Fruit fly (Drosophila melanogaster) whole organism, prepupa: Measurements from ENCODE around the gene CG33111.

Source experiments
- Blimp-1 ChIP-seq: fragments of 200-800 bp; sonication (Bioruptor generic); optimal IDR thresholded peaks from 3 replicates; lab custom pipeline; 2017; ENCODE audit warnings: missing biosample characterization, missing genetic modification characterization, mild to moderate bottlenecking, moderate library complexity, missing genetic modification reagents
- CG10631 ChIP-seq: fragments of 200-800 bp; sonication (Bioruptor generic); optimal IDR thresholded peaks from 2 replicates; lab custom pipeline; 2016; ENCODE audit warnings: missing biosample characterization, missing genetic modification characterization
- CG10669 ChIP-seq: fragments of 200-800 bp; sonication (Bioruptor generic); optimal IDR thresholded peaks from 3 replicates; lab custom pipeline; 2018; ENCODE audit warnings: missing biosample characterization, mild to moderate bottlenecking, missing genetic modification characterization, moderate library complexity
- CG11762 ChIP-seq: fragments of 200-800 bp; sonication (Bioruptor generic); optimal IDR thresholded peaks from 3 replicates; lab custom pipeline; 2016; ENCODE audit warnings: missing biosample characterization, missing genetic modification characterization; ENCODE audit not compliant: insufficient read depth
- CG11902 ChIP-seq: fragments of 200-800 bp; sonication (Bioruptor generic); optimal IDR thresholded peaks from 3 replicates; lab custom pipeline; 2016; ENCODE audit warnings: missing biosample characterization, missing genetic modification characterization
- CG15336 ChIP-seq: fragments of 200-800 bp; sonication (Bioruptor generic); IDR thresholded peaks from 2 replicates; pipeline ENCODE4 v1.3.6; 2022; ENCODE audit warnings: missing biosample characterization, missing genetic modification characterization
- CG16779 ChIP-seq: fragments of 200-800 bp; sonication (Bioruptor generic); optimal IDR thresholded peaks from 3 replicates; lab custom pipeline; 2017; ENCODE audit warnings: missing biosample characterization, mild to moderate bottlenecking, missing genetic modification characterization
- CG3032 ChIP-seq: fragments of 200-800 bp; optimal IDR thresholded peaks from 2 replicates; lab custom pipeline; 2019; ENCODE audit warnings: missing biosample characterization, mild to moderate bottlenecking, missing genetic modification characterization, moderate library complexity
- CG32006 ChIP-seq: fragments of 200-800 bp; sonication (Bioruptor generic); optimal IDR thresholded peaks from 3 replicates; lab custom pipeline; 2017; ENCODE audit warnings: missing biosample characterization, mild to moderate bottlenecking, missing genetic modification characterization
- CG3919 ChIP-seq: fragments of 200-800 bp; sonication (Bioruptor generic); optimal IDR thresholded peaks from 3 replicates; lab custom pipeline; 2016; ENCODE audit warnings: missing biosample characterization, missing genetic modification characterization
- CG4318 ChIP-seq: fragments of 200-800 bp; sonication (Bioruptor generic); optimal IDR thresholded peaks from 3 replicates; lab custom pipeline; 2017; ENCODE audit warnings: missing biosample characterization, mild to moderate bottlenecking, missing genetic modification characterization
- CG6163 ChIP-seq: fragments of 200-800 bp; sonication (Bioruptor generic); IDR thresholded peaks from 3 replicates; pipeline ENCODE4 v1.3.6; 2022; ENCODE audit warnings: missing biosample characterization, missing genetic modification characterization
- CG6276 ChIP-seq: fragments of 200-800 bp; sonication (Bioruptor generic); optimal IDR thresholded peaks from 2 replicates; lab custom pipeline; 2017; ENCODE audit warnings: missing biosample characterization, mild to moderate bottlenecking, missing genetic modification characterization
- CG6792 ChIP-seq: fragments of 200-800 bp; sonication (Bioruptor generic); optimal IDR thresholded peaks from 3 replicates; lab custom pipeline; 2016; ENCODE audit warnings: missing biosample characterization, missing genetic modification characterization
- CG6808 ChIP-seq: fragments of 200-800 bp; sonication (Bioruptor generic); optimal IDR thresholded peaks from 3 replicates; lab custom pipeline; 2017; ENCODE audit warnings: missing biosample characterization, missing genetic modification characterization, mild to moderate bottlenecking, moderate library complexity, missing genetic modification reagents
- CG7368 ChIP-seq: fragments of 200-800 bp; sonication (Bioruptor generic); optimal IDR thresholded peaks from 3 replicates; lab custom pipeline; 2016; ENCODE audit warnings: missing biosample characterization, missing genetic modification characterization
- CG8119 ChIP-seq: fragments of 200-800 bp; sonication (Bioruptor generic); IDR thresholded peaks from 3 replicates; pipeline ENCODE4 v1.3.6; 2022; ENCODE audit warnings: missing biosample characterization, missing genetic modification characterization
- CG8319 ChIP-seq: fragments of 200-800 bp; sonication (Bioruptor generic); optimal IDR thresholded peaks from 3 replicates; lab custom pipeline; 2016; ENCODE audit warnings: missing biosample characterization, missing genetic modification characterization
- CG8632 ChIP-seq: fragments of 200-800 bp; sonication (Bioruptor generic); optimal IDR thresholded peaks from 3 replicates; lab custom pipeline; 2016; ENCODE audit warnings: missing biosample characterization, missing genetic modification characterization
- CG9139 ChIP-seq: fragments of 200-800 bp; sonication (Bioruptor generic); optimal IDR thresholded peaks from 3 replicates; lab custom pipeline; 2017; ENCODE audit warnings: missing biosample characterization, mild to moderate bottlenecking, missing genetic modification characterization
- Eip75B ChIP-seq: fragments of 200-800 bp; sonication (Bioruptor generic); optimal IDR thresholded peaks from 3 replicates; lab custom pipeline; 2016; ENCODE audit warnings: missing biosample characterization, missing genetic modification characterization
- Eip78C ChIP-seq: fragments of 200-800 bp; sonication (Bioruptor generic); peaks from one replicate; lab custom pipeline; 2016; ENCODE audit warnings: missing biosample characterization, missing genetic modification characterization
- Eip93F ChIP-seq: fragments of 200-800 bp; sonication (Bioruptor generic); optimal IDR thresholded peaks from 2 replicates; lab custom pipeline; 2016; ENCODE audit warnings: missing biosample characterization, mild to moderate bottlenecking, missing genetic modification characterization
- Ets96B ChIP-seq: fragments of 200-800 bp; optimal IDR thresholded peaks from 2 replicates; lab custom pipeline; 2019; ENCODE audit warnings: missing biosample characterization, mild to moderate bottlenecking, missing genetic modification characterization, moderate library complexity
- Lpt ChIP-seq: fragments of 200-800 bp; sonication (Bioruptor generic); optimal IDR thresholded peaks from 3 replicates; lab custom pipeline; 2016; ENCODE audit warnings: missing biosample characterization, missing genetic modification characterization
- OdsH ChIP-seq: fragments of 200-800 bp; sonication (Bioruptor generic); optimal IDR thresholded peaks from 3 replicates; lab custom pipeline; 2016; ENCODE audit warnings: missing biosample characterization, missing genetic modification characterization
- Smox ChIP-seq: fragments of 200-800 bp; sonication (Bioruptor generic); optimal IDR thresholded peaks from 3 replicates; lab custom pipeline; 2016; ENCODE audit warnings: missing biosample characterization, missing genetic modification characterization
- Sox102F ChIP-seq: fragments of 200-800 bp; sonication (Bioruptor generic); optimal IDR thresholded peaks from 2 replicates; lab custom pipeline; 2016; ENCODE audit warnings: missing biosample characterization, mild to moderate bottlenecking, missing genetic modification characterization
- Sox15 ChIP-seq: fragments of 200-800 bp; sonication (Bioruptor generic); optimal IDR thresholded peaks from 3 replicates; lab custom pipeline; 2016; ENCODE audit warnings: missing biosample characterization, missing genetic modification characterization
- achi ChIP-seq: fragments of 200-800 bp; sonication (Bioruptor generic); optimal IDR thresholded peaks from 3 replicates; lab custom pipeline; 2016; ENCODE audit warnings: missing biosample characterization, missing genetic modification characterization
- cyc ChIP-seq: fragments of 200-800 bp; sonication (Bioruptor generic); optimal IDR thresholded peaks from 3 replicates; lab custom pipeline; 2016; ENCODE audit warnings: missing biosample characterization, missing genetic modification characterization
- esn ChIP-seq: fragments of 200-800 bp; sonication (Bioruptor generic); optimal IDR thresholded peaks from 2 replicates; lab custom pipeline; 2016; ENCODE audit warnings: missing biosample characterization, mild to moderate bottlenecking, missing genetic modification characterization, moderate library complexity
- fd59A ChIP-seq: fragments of 200-800 bp; sonication (Bioruptor generic); optimal IDR thresholded peaks from 2 replicates; lab custom pipeline; 2017; ENCODE audit warnings: missing biosample characterization, mild to moderate bottlenecking, missing genetic modification characterization, missing genetic modification reagents
- fd85E ChIP-seq: fragments of 200-800 bp; sonication (Bioruptor generic); optimal IDR thresholded peaks from 3 replicates; lab custom pipeline; 2016; ENCODE audit warnings: missing biosample characterization, missing genetic modification characterization
- fkh ChIP-seq: fragments of 200-800 bp; sonication (Bioruptor generic); optimal IDR thresholded peaks from 3 replicates; lab custom pipeline; 2017; ENCODE audit warnings: missing biosample characterization, mild to moderate bottlenecking, missing genetic modification characterization, moderate library complexity
- lz ChIP-seq: fragments of 200-800 bp; sonication (Bioruptor generic); optimal IDR thresholded peaks from 3 replicates; lab custom pipeline; 2016; ENCODE audit warnings: missing biosample characterization, missing genetic modification characterization
- pdm3 ChIP-seq: fragments of 200-800 bp; sonication (Bioruptor generic); optimal IDR thresholded peaks from 3 replicates; lab custom pipeline; 2016; ENCODE audit warnings: missing biosample characterization, missing genetic modification characterization
- spab ChIP-seq: fragments of 200-800 bp; sonication (Bioruptor generic); optimal IDR thresholded peaks from 2 replicates; lab custom pipeline; 2017; ENCODE audit warnings: missing biosample characterization, mild to moderate bottlenecking, missing genetic modification characterization, missing genetic modification reagents
- ss ChIP-seq, 2 experiments: fragments of 200-800 bp; sonication (Bioruptor generic); optimal IDR thresholded peaks; 2 replicates in 1 of 2; 3 replicates in 1 of 2; lab custom pipeline; 2017 to 2018; ENCODE audit warnings: mild to moderate bottlenecking in 2 of 2, missing biosample characterization in 2 of 2, missing genetic modification characterization in 2 of 2, moderate library complexity in 1 of 2
- svp ChIP-seq: fragments of 200-800 bp; sonication (Bioruptor generic); peaks from one replicate; lab custom pipeline; 2016; ENCODE audit warnings: missing biosample characterization, missing genetic modification characterization
- vri ChIP-seq: fragments of 200-800 bp; sonication (Bioruptor generic); optimal IDR thresholded peaks from 3 replicates; lab custom pipeline; 2016; ENCODE audit warnings: missing biosample characterization, mild to moderate bottlenecking, missing genetic modification characterization

Gene CG33111

DNA sequence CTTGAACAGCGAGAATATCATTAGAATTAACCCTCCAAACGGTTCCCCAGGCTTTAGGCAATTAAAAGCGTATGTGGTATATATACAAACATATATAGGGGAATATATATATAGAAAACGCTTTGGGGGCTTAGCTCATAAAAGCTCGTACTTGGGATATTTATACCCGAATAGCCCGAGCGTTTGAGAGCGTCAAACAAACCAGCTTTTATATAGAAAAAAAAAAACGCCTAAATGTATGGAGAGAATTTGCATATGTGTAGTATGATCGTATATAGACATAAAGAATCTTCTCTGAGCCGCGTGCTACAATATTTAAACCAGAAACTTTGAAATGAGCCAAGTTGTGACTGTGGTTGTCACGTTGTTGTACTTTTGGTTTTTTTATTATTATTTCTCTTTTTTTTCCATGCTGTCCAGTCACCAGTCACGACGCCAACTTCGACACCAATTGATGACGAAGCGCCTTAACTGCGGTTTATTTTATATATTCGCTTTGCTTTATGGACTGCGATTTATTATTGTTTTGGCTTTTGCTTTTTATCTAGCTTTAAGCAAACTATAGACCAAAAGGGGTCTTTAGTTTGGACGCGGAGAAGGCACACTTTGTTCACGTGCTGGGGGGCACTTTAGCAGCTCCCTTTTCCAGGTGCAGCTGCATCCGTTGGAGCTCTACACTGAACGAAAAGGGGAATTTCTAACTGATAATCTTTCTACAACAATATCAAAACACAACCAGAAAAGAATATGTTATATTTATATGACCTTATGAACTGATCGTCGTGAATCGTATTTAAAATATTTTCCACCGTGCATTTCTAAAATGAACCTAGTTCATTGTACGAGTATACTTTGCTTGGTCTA lies 32.0 kb downstream of the CG33111 start (continued):
- TF ChIP-seq ss (GFP tag; optimal IDR thresholded peaks at IDR 0.05; lab: Kevin White, UChicago) (peak; percentile 1 to 88), lz (GFP tag; lab: Kevin White, UChicago) (peak; percentile 12), CG9139 (peak; percentile 5), CG7368 (GFP tag; lab: Kevin White, UChicago) (peak; percentile 65), CG6276 (peak; percentile 46), CG8119 (GFP tag; lab: Robert Waterston, UW) (0 out of 3 replicates have a peak, but pooled peaks have one; percentile 24), spab (GFP tag; lab: Kevin White, UChicago) (peak; percentile 35), CG3032 (tag; lab: Kevin White, UChicago) (peak; percentile 78), CG3919 (GFP tag; lab: Kevin White, UChicago) (peak; percentile 83), Eip93F (no peak)

dm6 chr3R:23784925-23785680 lies 33.9 kb downstream of the CG33111 start:
- TF ChIP-seq CG6276 (peak; percentile 38), spab (GFP tag; lab: Kevin White, UChicago) (peak; percentile 26), fd85E (GFP tag; lab: Kevin White, UChicago) (no peak), CG6808 (GFP tag; lab: Kevin White, UChicago) (peak; percentile 55), CG6792 (GFP tag; lab: Kevin White, UChicago) (no peak), Eip93F (no peak), CG9139 (peak; percentile 20), CG4318 (GFP tag; lab: Kevin White, UChicago) (no peak), CG8319 (GFP tag; lab: Kevin White, UChicago) (no peak), CG3919 (GFP tag; lab: Kevin White, UChicago) (peak; percentile 16), esn (GFP tag; lab: Kevin White, UChicago) (no peak), CG16779 (no peak), Blimp-1 (GFP tag; lab: Kevin White, UChicago) (peak; percentile 91), fd59A (no peak), CG32006 (GFP tag; lab: Kevin White, UChicago) (no peak), Ets96B (tag; lab: Kevin White, UChicago) (no peak), CG11762 (GFP tag; lab: Kevin White, UChicago) (no peak), Smox (GFP tag; lab: Kevin White, UChicago) (no peak), cyc (GFP tag; lab: Kevin White, UChicago) (no peak), OdsH (no peak), svp (GFP tag; lab: Kevin White, UChicago) (no peak), ss (GFP tag; optimal IDR thresholded peaks at IDR 0.05; lab: Kevin White, UChicago) (peak; percentile 36 to 56), CG6163 (no peak), CG10669 (GFP tag; lab: Kevin White, UChicago) (no peak), CG10631 (GFP tag; lab: Kevin White, UChicago) (no peak)

- TF ChIP-seq Lpt (peak; percentile 83), CG10631 (GFP tag; lab: Kevin White, UChicago) (peak; percentile 90), CG8632 (GFP tag; lab: Kevin White, UChicago) (peak; percentile 86), fd59A (peak; percentile 86), Eip78C (GFP tag; lab: Kevin White, UChicago) (peak; percentile 97), Ets96B (tag; lab: Kevin White, UChicago) (peak; percentile 90), Eip93F (no peak), CG11902 (peak; percentile 66), pdm3 (GFP tag; lab: Kevin White, UChicago) (peak; percentile 91), Smox (GFP tag; lab: Kevin White, UChicago) (peak; percentile 75), vri (peak; percentile 11), CG15336 (GFP tag; lab: Robert Waterston, UW) (peak; percentile 89), Sox102F (GFP tag; lab: Kevin White, UChicago) (peak; percentile 78), CG6808 (GFP tag; lab: Kevin White, UChicago) (peak; percentile 87), CG32006 (GFP tag; lab: Kevin White, UChicago) (peak; percentile 94), Eip75B (GFP tag; lab: Kevin White, UChicago) (peak; percentile 90), CG7368 (GFP tag; lab: Kevin White, UChicago) (peak; percentile 78), CG3032 (tag; lab: Kevin White, UChicago) (peak; percentile 89), Blimp-1 (GFP tag; lab: Kevin White, UChicago) (peak; percentile 1), CG8119 (GFP tag; lab: Robert Waterston, UW) (peak; percentile 90), CG8319 (GFP tag; lab: Kevin White, UChicago) (peak; percentile 79), Sox15 (peak; percentile 73), CG6792 (GFP tag; lab: Kevin White, UChicago) (peak; percentile 77), achi (GFP tag; lab: Kevin White, UChicago) (peak; percentile 87), CG11762 (GFP tag; lab: Kevin White, UChicago) (peak; percentile 80), fkh (no peak), CG10669 (GFP tag; lab: Kevin White, UChicago) (peak; percentile 86)
These were observed 35.1 kb downstream of the CG33111 start for dm6 chr3R:23783961-23784360.
